Worm (Caenorhabditis elegans): Measurements from ENCODE around the gene acsd-1.

ce11 chrIII:1094391-1094790 lies 21.9 kb upstream of the acsd-1 start:
- no peak for TF ChIP-seq unc-55 (GFP tag; optimal IDR thresholded peaks at IDR 0.05)
- TF ChIP-seq zag-1 (tag; optimal IDR thresholded peaks at IDR 0.05) = no peak
- TF ChIP-seq nhr-237 (tag; optimal IDR thresholded peaks at IDR 0.05) = no peak
- no peak for TF ChIP-seq lin-13 (GFP tag; optimal IDR thresholded peaks at IDR 0.05)
- TF ChIP-seq lin-11 (tag; optimal IDR thresholded peaks at IDR 0.05) = no peak
- TF ChIP-seq ztf-11 (tag; optimal IDR thresholded peaks at IDR 0.05) = no peak
- TF ChIP-seq sma-3 (GFP tag; optimal IDR thresholded peaks at IDR 0.05) = no peak
